Worm (Caenorhabditis elegans): Measurements from ENCODE around the gene oac-51.

- TF ChIP-seq mab-5 (tag; optimal IDR thresholded peaks at IDR 0.05) = no peak
- TF ChIP-seq skn-1 (tag; optimal IDR thresholded peaks at IDR 0.05) = no peak
- TF ChIP-seq mdl-1 (tag; optimal IDR thresholded peaks at IDR 0.05) = no peak
- TF ChIP-seq nhr-25 (tag; optimal IDR thresholded peaks at IDR 0.05) = no peak
- TF ChIP-seq lsy-2 (tag; optimal IDR thresholded peaks at IDR 0.05) = no peak
- TF ChIP-seq lin-13 (GFP tag; optimal IDR thresholded peaks at IDR 0.05) = no peak
- TF ChIP-seq zag-1 (tag; optimal IDR thresholded peaks at IDR 0.05) = no peak
- no peak for TF ChIP-seq elt-1 (tag; optimal IDR thresholded peaks at IDR 0.05)
- peak; percentile 47 for TF ChIP-seq fos-1 (tag; optimal IDR thresholded peaks at IDR 0.05)
- no peak for TF ChIP-seq unc-39 (tag; optimal IDR thresholded peaks at IDR 0.05)
Observed at ce11 chrIV:4386351-4386750, 49.8 kb downstream of the oac-51 start, which contains the start of gene tald-1.
